Fruit fly (Drosophila melanogaster) whole organism, wandering third instar larva: ENCODE measurements around the gene grnd.

Source experiments
- Abd-B ChIP-seq: fragments of >200 bp; optimal IDR thresholded peaks from 2 replicates; lab custom pipeline; 2017; ENCODE audit warnings: missing biosample characterization, missing genetic modification characterization
- CrebA ChIP-seq: fragments of 200-800 bp; sonication (Bioruptor generic); optimal IDR thresholded peaks from 2 replicates; lab custom pipeline; 2016; ENCODE audit warnings: missing biosample characterization, mild to moderate bottlenecking, missing genetic modification characterization, borderline replicate concordance
- Jra ChIP-seq: sonication (Bioruptor generic); optimal IDR thresholded peaks from 2 replicates; lab custom pipeline; 2016; ENCODE audit warnings: missing biosample characterization, missing genetic modification characterization
- Myc ChIP-seq: fragments of >200 bp; optimal IDR thresholded peaks from 2 replicates; lab custom pipeline; 2017
- N ChIP-seq: fragments of >200 bp; optimal IDR thresholded peaks from 2 replicates; lab custom pipeline; 2018; ENCODE audit warnings: missing biosample characterization, missing external identifiers, missing genetic modification characterization
- OdsH ChIP-seq: fragments of 200-800 bp; sonication (Bioruptor generic); optimal IDR thresholded peaks from 2 replicates; lab custom pipeline; 2016; ENCODE audit warnings: missing biosample characterization, mild to moderate bottlenecking, missing genetic modification characterization
- Sp1 ChIP-seq: fragments of 200-800 bp; sonication (Bioruptor generic); optimal IDR thresholded peaks from 3 replicates; lab custom pipeline; 2019; ENCODE audit warnings: missing biosample characterization, mild to moderate bottlenecking, missing genetic modification characterization, moderate library complexity
- br ChIP-seq: fragments of 200-800 bp; sonication (Bioruptor generic); optimal IDR thresholded peaks from 2 replicates; lab custom pipeline; 2016; ENCODE audit warnings: missing biosample characterization, missing genetic modification characterization
- dl ChIP-seq, 2 experiments: fragments of 175-275, 200-275 bp in 1 of 2; fragments of 200-275 bp in 1 of 2; sonication (Bioruptor generic); optimal IDR thresholded peaks; lab custom pipeline; 2018; ENCODE audit warnings: mild to moderate bottlenecking in 2 of 2, missing biosample characterization in 2 of 2, missing genetic modification characterization in 2 of 2, moderate library complexity in 2 of 2; ENCODE audit not compliant: partially characterized antibody in 2 of 2, insufficient read depth in 1 of 2
- psq ChIP-seq: fragments of 200-800 bp; sonication (Bioruptor generic); optimal IDR thresholded peaks from 3 replicates; lab custom pipeline; 2017; ENCODE audit warnings: missing biosample characterization, mild to moderate bottlenecking, missing genetic modification characterization, moderate library complexity
- rgr ChIP-seq: fragments of 200-800 bp; sonication (Bioruptor generic); optimal IDR thresholded peaks from 3 replicates; lab custom pipeline; 2016; ENCODE audit warnings: missing biosample characterization, mild to moderate bottlenecking, missing genetic modification characterization

dm6 chr2L:18493122-18493521 lies 7.9 kb downstream of the grnd start:
- no peak for TF ChIP-seq Abd-B
- TF ChIP-seq br, result no peak
- no peak for TF ChIP-seq N
- TF ChIP-seq Jra (GFP tag; lab: Kevin White, UChicago), result no peak
- no peak for TF ChIP-seq Sp1 (GFP tag; lab: Kevin White, UChicago)
- no peak for TF ChIP-seq rgr (GFP tag; lab: Kevin White, UChicago)
- TF ChIP-seq CrebA (GFP tag; lab: Kevin White, UChicago), result no peak
- TF ChIP-seq Myc (lab: Kevin White, UChicago), result no peak
- TF ChIP-seq psq (GFP tag; lab: Kevin White, UChicago), result no peak
- no peak for TF ChIP-seq dl (GFP tag; optimal IDR thresholded peaks at IDR 0.05; lab: Kevin White, UChicago; ENCODE audit: insufficient read depth in 1 of 2, partially characterized antibody in 2 of 2)
- TF ChIP-seq OdsH (GFP tag; lab: Kevin White, UChicago), result no peak
